Fruit fly (Drosophila melanogaster) whole organism, prepupa: ENCODE data around the gene Cyp309a1.
A peak's percentile ranks its signal among the peaks of the same experiment; 100 is the strongest.

Source experiments
- CG10631 ChIP-seq: fragments of 200-800 bp; sonication (Bioruptor generic); optimal IDR thresholded peaks from 2 replicates; lab custom pipeline; 2016; ENCODE audit warnings: missing biosample characterization, missing genetic modification characterization
- CG11294 ChIP-seq: fragments of 200-800 bp; sonication (Bioruptor generic); IDR thresholded peaks from 2 replicates; pipeline ENCODE4 v1.3.6; 2022; ENCODE audit warnings: missing biosample characterization, missing genetic modification characterization
- CG11762 ChIP-seq: fragments of 200-800 bp; sonication (Bioruptor generic); optimal IDR thresholded peaks from 3 replicates; lab custom pipeline; 2016; ENCODE audit warnings: missing biosample characterization, missing genetic modification characterization; ENCODE audit not compliant: insufficient read depth
- CG15336 ChIP-seq: fragments of 200-800 bp; sonication (Bioruptor generic); IDR thresholded peaks from 2 replicates; pipeline ENCODE4 v1.3.6; 2022; ENCODE audit warnings: missing biosample characterization, missing genetic modification characterization
- CG1621 ChIP-seq: fragments of 200-800 bp; sonication (Bioruptor generic); optimal IDR thresholded peaks from 3 replicates; lab custom pipeline; 2018; ENCODE audit warnings: missing biosample characterization, mild to moderate bottlenecking, missing genetic modification characterization
- CG16779 ChIP-seq: fragments of 200-800 bp; sonication (Bioruptor generic); optimal IDR thresholded peaks from 3 replicates; lab custom pipeline; 2017; ENCODE audit warnings: missing biosample characterization, mild to moderate bottlenecking, missing genetic modification characterization
- CG3032 ChIP-seq: fragments of 200-800 bp; optimal IDR thresholded peaks from 2 replicates; lab custom pipeline; 2019; ENCODE audit warnings: missing biosample characterization, mild to moderate bottlenecking, missing genetic modification characterization, moderate library complexity
- CG31627 ChIP-seq: fragments of 200-800 bp; sonication (Bioruptor generic); optimal IDR thresholded peaks from 3 replicates; lab custom pipeline; 2016; ENCODE audit warnings: missing biosample characterization, missing genetic modification characterization
- CG32006 ChIP-seq: fragments of 200-800 bp; sonication (Bioruptor generic); optimal IDR thresholded peaks from 3 replicates; lab custom pipeline; 2017; ENCODE audit warnings: missing biosample characterization, mild to moderate bottlenecking, missing genetic modification characterization
- CG34406 ChIP-seq: fragments of 200-800 bp; sonication (Bioruptor generic); optimal IDR thresholded peaks from 3 replicates; lab custom pipeline; 2016; ENCODE audit warnings: missing biosample characterization, missing genetic modification characterization
- CG3919 ChIP-seq: fragments of 200-800 bp; sonication (Bioruptor generic); optimal IDR thresholded peaks from 3 replicates; lab custom pipeline; 2016; ENCODE audit warnings: missing biosample characterization, missing genetic modification characterization
- CG4318 ChIP-seq: fragments of 200-800 bp; sonication (Bioruptor generic); optimal IDR thresholded peaks from 3 replicates; lab custom pipeline; 2017; ENCODE audit warnings: missing biosample characterization, mild to moderate bottlenecking, missing genetic modification characterization
- CG6163 ChIP-seq: fragments of 200-800 bp; sonication (Bioruptor generic); IDR thresholded peaks from 3 replicates; pipeline ENCODE4 v1.3.6; 2022; ENCODE audit warnings: missing biosample characterization, missing genetic modification characterization
- CG6276 ChIP-seq: fragments of 200-800 bp; sonication (Bioruptor generic); optimal IDR thresholded peaks from 2 replicates; lab custom pipeline; 2017; ENCODE audit warnings: missing biosample characterization, mild to moderate bottlenecking, missing genetic modification characterization
- CG6808 ChIP-seq: fragments of 200-800 bp; sonication (Bioruptor generic); optimal IDR thresholded peaks from 3 replicates; lab custom pipeline; 2017; ENCODE audit warnings: missing biosample characterization, missing genetic modification characterization, mild to moderate bottlenecking, moderate library complexity, missing genetic modification reagents
- CG6854 ChIP-seq: fragments of 200-800 bp; sonication (Bioruptor generic); optimal IDR thresholded peaks from 2 replicates; lab custom pipeline; 2017; ENCODE audit warnings: missing biosample characterization, mild to moderate bottlenecking, missing genetic modification characterization
- CG8119 ChIP-seq: fragments of 200-800 bp; sonication (Bioruptor generic); IDR thresholded peaks from 3 replicates; pipeline ENCODE4 v1.3.6; 2022; ENCODE audit warnings: missing biosample characterization, missing genetic modification characterization
- CG8319 ChIP-seq: fragments of 200-800 bp; sonication (Bioruptor generic); optimal IDR thresholded peaks from 3 replicates; lab custom pipeline; 2016; ENCODE audit warnings: missing biosample characterization, missing genetic modification characterization
- Eip78C ChIP-seq: fragments of 200-800 bp; sonication (Bioruptor generic); peaks from one replicate; lab custom pipeline; 2016; ENCODE audit warnings: missing biosample characterization, missing genetic modification characterization
- Ets21C ChIP-seq: fragments of 200-800 bp; sonication (Bioruptor generic); optimal IDR thresholded peaks from 3 replicates; lab custom pipeline; 2016; ENCODE audit warnings: missing biosample characterization, missing genetic modification characterization
- Gug ChIP-seq: fragments of 200-800 bp; sonication (Bioruptor generic); IDR thresholded peaks from 2 replicates; pipeline ENCODE4 v1.3.6; 2022; ENCODE audit warnings: missing biosample characterization, missing genetic modification characterization
- Hr38 ChIP-seq: sonication (Bioruptor generic); optimal IDR thresholded peaks from 2 replicates; lab custom pipeline; 2016; ENCODE audit warnings: missing biosample characterization, missing genetic modification characterization
- Hr39 ChIP-seq: fragments of 200-800 bp; sonication (Bioruptor generic); optimal IDR thresholded peaks from 2 replicates; lab custom pipeline; 2016; ENCODE audit warnings: missing biosample characterization, missing genetic modification characterization
- Hr4 ChIP-seq: fragments of 200-800 bp; sonication (Bioruptor generic); optimal IDR thresholded peaks from 3 replicates; lab custom pipeline; 2016; ENCODE audit warnings: missing biosample characterization, missing genetic modification characterization
- Met ChIP-seq: fragments of 200-800 bp; sonication (Bioruptor generic); optimal IDR thresholded peaks from 3 replicates; lab custom pipeline; 2016; ENCODE audit warnings: missing biosample characterization, missing genetic modification characterization
- OdsH ChIP-seq: fragments of 200-800 bp; sonication (Bioruptor generic); optimal IDR thresholded peaks from 3 replicates; lab custom pipeline; 2016; ENCODE audit warnings: missing biosample characterization, missing genetic modification characterization
- Smox ChIP-seq: fragments of 200-800 bp; sonication (Bioruptor generic); optimal IDR thresholded peaks from 3 replicates; lab custom pipeline; 2016; ENCODE audit warnings: missing biosample characterization, missing genetic modification characterization
- Sox102F ChIP-seq: fragments of 200-800 bp; sonication (Bioruptor generic); optimal IDR thresholded peaks from 2 replicates; lab custom pipeline; 2016; ENCODE audit warnings: missing biosample characterization, mild to moderate bottlenecking, missing genetic modification characterization
- Sox14 ChIP-seq: fragments of 200-800 bp; sonication (Bioruptor generic); optimal IDR thresholded peaks from 3 replicates; lab custom pipeline; 2016; ENCODE audit warnings: missing biosample characterization, missing genetic modification characterization
- Sox15 ChIP-seq: fragments of 200-800 bp; sonication (Bioruptor generic); optimal IDR thresholded peaks from 3 replicates; lab custom pipeline; 2016; ENCODE audit warnings: missing biosample characterization, missing genetic modification characterization
- achi ChIP-seq: fragments of 200-800 bp; sonication (Bioruptor generic); optimal IDR thresholded peaks from 3 replicates; lab custom pipeline; 2016; ENCODE audit warnings: missing biosample characterization, missing genetic modification characterization
- acj6 ChIP-seq: fragments of 200-800 bp; sonication (Bioruptor generic); optimal IDR thresholded peaks from 3 replicates; lab custom pipeline; 2016; ENCODE audit warnings: missing biosample characterization, missing genetic modification characterization
- dsx ChIP-seq: fragments of 200-800 bp; optimal IDR thresholded peaks from 3 replicates; lab custom pipeline; 2019; ENCODE audit warnings: missing biosample characterization, mild to moderate bottlenecking, missing genetic modification characterization, moderate library complexity; ENCODE audit not compliant: poor library complexity, severe bottlenecking
- esn ChIP-seq: fragments of 200-800 bp; sonication (Bioruptor generic); optimal IDR thresholded peaks from 2 replicates; lab custom pipeline; 2016; ENCODE audit warnings: missing biosample characterization, mild to moderate bottlenecking, missing genetic modification characterization, moderate library complexity
- fd85E ChIP-seq: fragments of 200-800 bp; sonication (Bioruptor generic); optimal IDR thresholded peaks from 3 replicates; lab custom pipeline; 2016; ENCODE audit warnings: missing biosample characterization, missing genetic modification characterization
- fkh ChIP-seq: fragments of 200-800 bp; sonication (Bioruptor generic); optimal IDR thresholded peaks from 3 replicates; lab custom pipeline; 2017; ENCODE audit warnings: missing biosample characterization, mild to moderate bottlenecking, missing genetic modification characterization, moderate library complexity
- lz ChIP-seq: fragments of 200-800 bp; sonication (Bioruptor generic); optimal IDR thresholded peaks from 3 replicates; lab custom pipeline; 2016; ENCODE audit warnings: missing biosample characterization, missing genetic modification characterization
- net ChIP-seq: fragments of 200-800 bp; sonication (Bioruptor generic); optimal IDR thresholded peaks from 3 replicates; lab custom pipeline; 2016; ENCODE audit warnings: missing biosample characterization, missing genetic modification characterization
- pdm3 ChIP-seq: fragments of 200-800 bp; sonication (Bioruptor generic); optimal IDR thresholded peaks from 3 replicates; lab custom pipeline; 2016; ENCODE audit warnings: missing biosample characterization, missing genetic modification characterization
- ss ChIP-seq, 2 experiments: fragments of 200-800 bp; sonication (Bioruptor generic); optimal IDR thresholded peaks; 2 replicates in 1 of 2; 3 replicates in 1 of 2; lab custom pipeline; 2017 to 2018; ENCODE audit warnings: mild to moderate bottlenecking in 2 of 2, missing biosample characterization in 2 of 2, missing genetic modification characterization in 2 of 2, moderate library complexity in 1 of 2
- svp ChIP-seq: fragments of 200-800 bp; sonication (Bioruptor generic); peaks from one replicate; lab custom pipeline; 2016; ENCODE audit warnings: missing biosample characterization, missing genetic modification characterization
- topi ChIP-seq: fragments of 200-800 bp; sonication (Bioruptor generic); optimal IDR thresholded peaks from 3 replicates; lab custom pipeline; 2016; ENCODE audit warnings: missing biosample characterization, missing genetic modification characterization
- vri ChIP-seq: fragments of 200-800 bp; sonication (Bioruptor generic); optimal IDR thresholded peaks from 3 replicates; lab custom pipeline; 2016; ENCODE audit warnings: missing biosample characterization, mild to moderate bottlenecking, missing genetic modification characterization

The Cyp309a1 gene

dm6 chr2L:2584461-2585056 is 19.9 kb upstream of the Cyp309a1 start (continued):
- TF ChIP-seq pdm3 (GFP tag; lab: Kevin White, UChicago) (no peak), Ets21C (GFP tag; lab: Kevin White, UChicago) (no peak), Sox15 (GFP tag; lab: Kevin White, UChicago) (no peak), Hr39 (GFP tag; lab: Kevin White, UChicago) (peak; percentile 23), CG10631 (GFP tag; lab: Kevin White, UChicago) (no peak), acj6 (GFP tag; lab: Kevin White, UChicago) (peak; percentile 17), Eip78C (GFP tag; lab: Kevin White, UChicago) (peak; percentile 85), CG6808 (peak; percentile 59), lz (GFP tag; lab: Kevin White, UChicago) (peak; percentile 26), Met (no peak), dsx (GFP tag; lab: Kevin White, UChicago) (no peak), CG32006 (GFP tag; lab: Kevin White, UChicago) (no peak), CG11294 (no peak), CG16779 (tag; lab: Kevin White, UChicago) (no peak), OdsH (GFP tag; lab: Kevin White, UChicago) (no peak), net (GFP tag; lab: Kevin White, UChicago) (no peak), CG3032 (tag; lab: Kevin White, UChicago) (no peak), achi (GFP tag; lab: Kevin White, UChicago) (peak; percentile 6), ss (GFP tag; optimal IDR thresholded peaks at IDR 0.05; lab: Kevin White, UChicago) (no peak)
- TF ChIP-seq, all 60 proteins: peak for 19

DNA sequence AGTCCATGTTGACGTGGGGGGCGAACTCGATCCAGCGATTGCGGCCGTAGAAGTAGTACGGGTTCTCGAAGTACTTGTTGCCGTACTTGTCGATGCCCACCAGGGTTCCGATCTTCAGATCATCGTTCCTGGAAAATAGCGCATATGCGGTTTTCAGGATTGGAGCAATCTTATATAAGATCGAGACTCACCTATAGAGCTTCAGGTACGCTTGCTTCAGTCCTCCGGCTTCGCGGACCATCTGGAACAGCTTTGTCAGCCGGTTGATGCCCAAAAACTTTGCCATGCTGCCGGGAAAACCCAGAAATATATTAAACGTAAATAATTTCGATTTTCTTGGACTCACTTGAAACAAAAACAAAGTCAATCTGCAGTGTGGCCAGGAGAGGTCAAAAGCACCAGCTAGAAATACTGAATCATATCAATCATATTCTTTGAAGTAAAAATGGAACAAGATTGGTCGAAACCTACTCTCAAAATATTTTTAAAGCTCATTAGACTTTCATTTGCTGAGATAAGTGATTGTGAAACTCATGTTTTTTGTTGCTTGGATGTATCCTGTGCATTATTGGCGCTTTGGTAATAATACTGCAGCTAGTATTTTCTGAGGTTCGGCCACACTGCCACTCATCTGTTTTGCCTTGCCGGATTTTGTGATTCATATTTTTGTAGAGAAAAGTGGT is 15.2 kb upstream of the Cyp309a1 start, which contains the start of the genes ND-B17.2 and Arpc5:
TSS of gene ND-B17.2 (minus strand) at position 504 of the 683 bp plus-strand sequence.
TSS of gene Arpc5 (plus strand) at position 624 of the 683 bp plus-strand sequence.
- no peak for TF ChIP-seq CG3919 (GFP tag; lab: Kevin White, UChicago)
- TF ChIP-seq CG6163 (GFP tag; lab: Robert Waterston, UW): no peak
- TF ChIP-seq svp (GFP tag; lab: Kevin White, UChicago): no peak
- no peak for TF ChIP-seq fd85E
- TF ChIP-seq CG11294: no peak
- no peak for TF ChIP-seq CG32006 (GFP tag; lab: Kevin White, UChicago)
- no peak for TF ChIP-seq Smox (GFP tag; lab: Kevin White, UChicago)
- no peak for TF ChIP-seq net (GFP tag; lab: Kevin White, UChicago)
- TF ChIP-seq Gug: no peak
- peak; percentile 31 for TF ChIP-seq esn (GFP tag; lab: Kevin White, UChicago)
- TF ChIP-seq CG1621 (tag; lab: Kevin White, UChicago): peak; percentile 33
- peak; percentile 3 for TF ChIP-seq CG31627 (GFP tag; lab: Kevin White, UChicago)
- TF ChIP-seq Met: no peak
- no peak for TF ChIP-seq CG6276 (GFP tag; lab: Kevin White, UChicago)
- TF ChIP-seq CG15336 (GFP tag; lab: Robert Waterston, UW): no peak
- peak; percentile 15 for TF ChIP-seq Hr39 (GFP tag; lab: Kevin White, UChicago)
- TF ChIP-seq acj6 (GFP tag; lab: Kevin White, UChicago): no peak
- no peak for TF ChIP-seq topi (GFP tag; lab: Kevin White, UChicago)
- TF ChIP-seq dsx (GFP tag; lab: Kevin White, UChicago): no peak
- no peak for TF ChIP-seq Sox15 (GFP tag; lab: Kevin White, UChicago)
- no peak for TF ChIP-seq CG8319 (GFP tag; lab: Kevin White, UChicago)
- no peak for TF ChIP-seq vri (GFP tag; lab: Kevin White, UChicago)
- no peak for TF ChIP-seq CG34406
- peak; percentile 16 for TF ChIP-seq Ets21C (GFP tag; lab: Kevin White, UChicago)
- TF ChIP-seq fkh (GFP tag; lab: Kevin White, UChicago): no peak
- TF ChIP-seq CG6808: no peak
- no peak for TF ChIP-seq CG4318 (GFP tag; lab: Kevin White, UChicago)
- TF ChIP-seq achi (GFP tag; lab: Kevin White, UChicago): no peak
- TF ChIP-seq Hr38 (GFP tag; lab: Kevin White, UChicago): no peak
- TF ChIP-seq CG6854 (GFP tag; lab: Kevin White, UChicago): no peak
- TF ChIP-seq CG10631 (GFP tag; lab: Kevin White, UChicago): no peak
- no peak for TF ChIP-seq Hr4 (GFP tag; lab: Kevin White, UChicago)
- TF ChIP-seq Sox102F (GFP tag; lab: Kevin White, UChicago): no peak
- TF ChIP-seq CG3032 (tag; lab: Kevin White, UChicago): peak; percentile 26
- TF ChIP-seq Eip78C (GFP tag; lab: Kevin White, UChicago): no peak
- TF ChIP-seq CG11762 (GFP tag; lab: Kevin White, UChicago): no peak
- TF ChIP-seq CG8119: no peak
- peak; percentile 58 for TF ChIP-seq Sox14 (GFP tag; lab: Kevin White, UChicago)
